Worm (Caenorhabditis elegans) whole organism, L2 larva: ENCODE results near the gene C25F6.1.

Experiments used
- ZK546.5 ChIP-seq: sonication (generic microtip); optimal IDR thresholded peaks from 2 replicates; lab custom pipeline; 2017; ENCODE audit warnings: missing biosample characterization, missing genetic modification characterization
- lin-39 ChIP-seq: fragments of 150-350 bp; optimal IDR thresholded peaks from 2 replicates; lab custom pipeline; 2014; ENCODE audit warnings: missing biosample characterization, missing genetic modification reagents, missing genetic modification characterization
- skn-1 ChIP-seq: sonication (generic microtip); optimal IDR thresholded peaks from 2 replicates; lab custom pipeline; 2017; ENCODE audit warnings: missing biosample characterization, missing genetic modification characterization
- snpc-4 ChIP-seq: fragments of 150-350 bp; optimal IDR thresholded peaks from 2 replicates; lab custom pipeline; 2014; ENCODE audit warnings: missing biosample characterization, missing genetic modification characterization

DNA sequence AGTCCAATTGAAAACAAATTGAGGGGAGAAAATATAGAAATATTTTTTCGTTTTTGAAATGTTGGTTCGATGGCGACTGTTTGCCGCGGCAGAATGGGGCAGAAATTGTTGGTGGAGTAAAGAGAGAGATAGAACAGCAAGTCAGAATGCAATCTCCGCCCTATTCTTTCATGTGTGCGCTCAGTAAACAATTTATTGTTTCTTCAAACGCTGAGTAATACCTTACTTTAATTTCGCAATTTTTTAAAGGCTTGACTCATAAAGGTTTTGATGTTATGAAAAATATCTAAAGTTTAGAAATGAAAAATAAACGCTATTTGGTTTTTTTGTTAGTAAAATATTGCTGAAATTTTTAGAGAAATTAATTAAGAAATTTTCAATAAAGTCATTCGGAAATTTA lies 28.1 kb downstream of the C25F6.1 start:
- TF ChIP-seq skn-1 (tag; lab: Kevin White, UChicago), result no peak
- no peak for TF ChIP-seq ZK546.5 (tag; lab: Kevin White, UChicago)
- no peak for TF ChIP-seq lin-39 (tag; lab: Kevin White, UChicago)
- no peak for TF ChIP-seq snpc-4
